Fruit fly (Drosophila melanogaster): Measurements from ENCODE around the gene CG7824.
A peak's percentile ranks its signal among the peaks of the same experiment; 100 is the strongest.

Gene CG7824

DNA sequence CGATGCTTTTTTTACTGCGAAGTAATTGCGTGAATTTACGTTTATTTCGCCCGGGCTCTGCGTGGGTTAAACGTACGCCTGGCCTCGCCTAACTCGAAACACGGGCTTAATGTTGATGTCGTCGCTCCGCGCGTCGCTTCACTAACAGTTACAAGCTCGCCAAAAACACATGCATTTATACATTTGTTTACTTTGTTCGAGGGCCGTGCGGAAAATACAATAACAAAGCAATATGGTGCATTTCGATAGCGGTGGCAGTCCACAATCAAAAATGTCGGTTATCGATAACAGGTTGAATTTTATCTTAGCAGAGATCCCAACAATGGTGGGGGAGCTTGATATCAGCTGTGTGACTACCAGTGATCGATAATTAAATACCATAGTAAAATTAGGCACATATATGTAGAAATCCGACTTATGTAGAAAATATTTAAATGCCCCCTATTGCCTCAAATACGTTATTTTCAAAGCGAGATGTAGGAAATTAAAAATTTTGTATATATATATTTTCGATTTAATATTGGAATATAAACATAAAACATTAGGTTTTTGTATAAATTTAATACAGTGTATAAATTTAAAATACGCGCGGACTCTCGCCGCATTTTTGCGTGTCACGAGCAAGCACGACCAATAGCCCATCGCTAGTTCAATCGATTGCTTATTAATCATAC, 10.1 kb upstream of the CG7824 start, which contains the start of gene Zip99C (continued):
- TF ChIP-seq dac (GFP tag; optimal IDR thresholded peaks at IDR 0.05) (no peak), cyc (GFP tag; optimal IDR thresholded peaks at IDR 0.05) (no peak), Sox14 (GFP tag; optimal IDR thresholded peaks at IDR 0.05) (peak; percentile 68), CG32006 (GFP tag; optimal IDR thresholded peaks at IDR 0.05) (no peak), Smox (GFP tag; optimal IDR thresholded peaks at IDR 0.05) (no peak), acj6 (GFP tag; optimal IDR thresholded peaks at IDR 0.05) (no peak)

DNA sequence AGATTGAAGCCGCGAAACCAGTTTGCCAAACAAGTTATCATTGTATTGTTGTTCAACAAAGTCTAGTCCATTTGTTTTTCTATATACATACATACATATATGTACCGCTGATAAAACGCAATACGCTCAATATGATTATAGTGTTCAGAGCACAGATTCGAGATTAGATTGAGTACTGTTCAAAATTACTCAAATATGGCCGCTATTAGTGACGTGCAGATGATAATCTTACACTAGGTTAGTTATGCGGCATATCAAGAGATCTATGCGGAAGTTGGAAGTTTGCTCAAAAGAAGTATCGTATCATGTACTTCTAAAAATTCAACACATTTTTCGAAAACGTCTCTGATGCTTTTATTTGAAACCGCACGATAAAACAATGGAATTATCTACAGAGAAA, 9.2 kb upstream of the CG7824 start:
- TF ChIP-seq dsx (GFP tag; optimal IDR thresholded peaks at IDR 0.05; ENCODE audit: poor library complexity, severe bottlenecking) (peak; percentile 41), Eip78C (GFP tag) (peak; percentile 24), Blimp-1 (GFP tag; optimal IDR thresholded peaks at IDR 0.05) (no peak), Hr38 (GFP tag; optimal IDR thresholded peaks at IDR 0.05) (no peak)

DNA sequence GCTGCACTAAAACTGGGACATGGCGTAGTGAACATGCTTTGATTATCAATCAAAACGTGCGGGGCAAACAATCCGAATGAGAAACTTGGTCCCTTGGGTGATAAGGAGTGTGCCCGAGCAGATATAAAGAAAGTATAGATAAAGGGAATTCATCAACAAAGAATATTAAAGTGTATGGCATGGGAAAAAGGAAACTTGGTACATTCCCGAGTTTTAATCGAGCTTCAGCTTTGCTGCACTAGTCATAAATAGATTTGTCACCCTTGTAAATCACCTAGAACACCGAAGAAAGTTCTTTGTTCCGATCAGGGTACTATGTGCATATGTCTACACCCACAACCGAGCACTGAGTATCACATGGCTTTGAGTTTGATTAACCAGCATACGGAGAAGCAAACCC, 8.7 kb upstream of the CG7824 start:
- TF ChIP-seq Sox14 (GFP tag; optimal IDR thresholded peaks at IDR 0.05) (peak; percentile 51), OdsH (GFP tag; optimal IDR thresholded peaks at IDR 0.05) (no peak)

DNA sequence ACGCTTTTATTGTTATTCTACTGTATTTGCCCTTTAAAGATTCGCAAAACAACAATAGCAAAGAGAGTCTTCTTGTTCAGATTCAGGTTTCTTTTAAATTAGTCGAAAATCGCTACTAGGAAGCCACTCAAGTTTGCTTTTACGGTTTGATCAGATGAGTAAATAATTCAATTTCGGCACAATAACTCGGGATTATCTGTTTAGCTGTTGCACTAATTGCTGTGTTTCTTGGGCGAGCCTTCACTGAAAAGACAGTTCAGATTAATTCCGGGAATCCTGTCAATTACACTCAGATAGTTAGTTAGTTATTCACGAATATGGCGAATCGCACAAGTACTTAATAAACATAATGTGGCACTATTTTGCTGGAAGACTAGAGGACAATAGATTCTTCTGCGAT, 8.0 kb upstream of the CG7824 start:
- TF ChIP-seq CG6276 (GFP tag; optimal IDR thresholded peaks at IDR 0.05) (no peak), fkh (GFP tag; optimal IDR thresholded peaks at IDR 0.05) (peak; percentile 42)

DNA sequence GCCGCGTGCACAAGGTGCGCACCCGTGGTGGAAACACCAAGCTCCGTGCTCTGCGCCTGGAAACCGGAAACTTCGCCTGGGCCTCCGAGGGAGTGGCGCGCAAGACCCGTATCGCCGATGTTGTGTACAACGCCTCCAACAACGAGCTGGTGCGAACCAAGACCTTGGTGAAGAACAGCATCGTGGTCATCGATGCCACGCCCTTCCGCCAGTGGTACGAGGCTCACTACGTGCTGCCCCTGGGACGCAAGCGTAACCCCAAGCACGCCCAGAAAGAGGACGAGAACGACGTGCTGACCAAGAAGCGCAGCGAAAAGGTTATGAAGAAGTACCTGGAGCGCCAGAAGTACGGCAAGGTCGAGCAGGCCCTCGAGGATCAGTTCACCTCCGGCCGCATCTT, 4.1 kb upstream of the CG7824 start:
- TF ChIP-seq Eip93F (GFP tag; optimal IDR thresholded peaks at IDR 0.05) (no peak), fd59A (GFP tag; optimal IDR thresholded peaks at IDR 0.05) (no peak), CG11294 (GFP tag; IDR thresholded peaks at IDR 0.05) (no peak), CG8119 (GFP tag; IDR thresholded peaks at IDR 0.05) (no peak), Lpt (GFP tag; optimal IDR thresholded peaks at IDR 0.05) (no peak), salr (GFP tag; optimal IDR thresholded peaks at IDR 0.05) (no peak)

DNA sequence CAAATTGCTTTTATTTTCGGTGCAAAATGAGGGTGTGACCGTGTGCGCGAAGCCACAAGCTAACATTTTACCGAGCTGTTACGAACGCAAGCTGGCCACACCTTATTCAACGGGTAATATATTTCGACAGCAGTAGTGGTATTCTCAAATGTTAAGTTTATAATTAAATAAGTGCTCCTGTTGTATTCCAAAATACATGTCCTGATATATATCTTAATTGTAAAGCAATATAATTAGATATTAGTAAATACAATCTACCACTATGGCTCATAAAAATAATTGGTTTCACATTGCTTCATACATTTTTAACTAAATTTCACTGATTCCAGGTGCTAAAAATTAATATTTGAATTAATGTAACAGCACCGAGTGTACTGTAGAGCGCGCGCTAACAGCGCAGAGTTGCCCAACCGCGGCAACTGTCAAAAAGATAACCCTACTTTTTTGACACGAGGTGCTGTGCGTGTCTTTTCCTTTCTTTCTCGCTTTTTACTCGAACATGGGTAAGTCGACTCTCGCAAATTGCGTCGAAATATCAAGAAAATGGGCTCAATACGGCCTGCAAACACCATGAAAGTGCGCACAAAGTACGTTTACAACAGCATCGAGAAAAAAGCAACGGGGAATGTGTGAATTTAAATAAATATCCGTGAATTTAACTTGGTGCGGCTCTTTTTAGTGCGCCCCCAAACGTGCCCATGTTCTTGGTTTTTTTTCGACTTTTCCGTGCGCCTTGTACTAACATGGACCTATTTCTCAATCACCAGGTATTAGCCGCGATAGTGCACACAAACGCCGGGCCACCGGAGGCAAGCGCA, 2.9 kb upstream of the CG7824 start, which contains the start of the genes CG15514 and RpS8:
Gene CG15514 (minus strand): TSS at position 63 of the 818 bp plus-strand sequence.
Gene RpS8 (plus strand): TSS at position 151 of the 818 bp plus-strand sequence.
- peak; percentile 45 for TF ChIP-seq CG11762 (GFP tag; optimal IDR thresholded peaks at IDR 0.05; ENCODE audit: insufficient read depth)
- peak; percentile 12 to 42 for TF ChIP-seq ss (GFP tag; optimal IDR thresholded peaks at IDR 0.05)
- peak; percentile 14 for TF ChIP-seq Hr39 (GFP tag; optimal IDR thresholded peaks at IDR 0.05)
- TF ChIP-seq Sox15 (GFP tag; optimal IDR thresholded peaks at IDR 0.05), result no peak
- peak; percentile 34; the same call in 1 of the 2 replicates for TF ChIP-seq CG15336 (GFP tag; IDR thresholded peaks at IDR 0.05)
- TF ChIP-seq Smox (GFP tag; optimal IDR thresholded peaks at IDR 0.05), result no peak
- peak; percentile 35 for TF ChIP-seq fkh (GFP tag; optimal IDR thresholded peaks at IDR 0.05)
- peak; percentile 47 for TF ChIP-seq CG3032 (tag; optimal IDR thresholded peaks at IDR 0.05)
- no peak for TF ChIP-seq dsx (GFP tag; optimal IDR thresholded peaks at IDR 0.05; ENCODE audit: poor library complexity, severe bottlenecking)
- TF ChIP-seq CG3919 (GFP tag; optimal IDR thresholded peaks at IDR 0.05), result peak; percentile 23
- TF ChIP-seq Sox14 (GFP tag; optimal IDR thresholded peaks at IDR 0.05), result peak; percentile 10
- no peak for TF ChIP-seq CG32006 (GFP tag; optimal IDR thresholded peaks at IDR 0.05)
- TF ChIP-seq topi (GFP tag; optimal IDR thresholded peaks at IDR 0.05), result peak; percentile 20
- no peak for TF ChIP-seq CG11294 (GFP tag; IDR thresholded peaks at IDR 0.05)
- TF ChIP-seq Blimp-1 (GFP tag; optimal IDR thresholded peaks at IDR 0.05), result peak; percentile 50
- no peak for TF ChIP-seq CG8319 (GFP tag; optimal IDR thresholded peaks at IDR 0.05)
- TF ChIP-seq pdm3 (GFP tag; optimal IDR thresholded peaks at IDR 0.05), result no peak
- TF ChIP-seq CG34406 (GFP tag; optimal IDR thresholded peaks at IDR 0.05), result peak; percentile 11
- no peak for TF ChIP-seq Sox102F (GFP tag; optimal IDR thresholded peaks at IDR 0.05)
- no peak for TF ChIP-seq CG10631 (GFP tag; optimal IDR thresholded peaks at IDR 0.05)
- TF ChIP-seq Eip75B (GFP tag; optimal IDR thresholded peaks at IDR 0.05), result no peak
- no peak for TF ChIP-seq CG6808 (GFP tag; optimal IDR thresholded peaks at IDR 0.05)
- TF ChIP-seq Met (GFP tag; optimal IDR thresholded peaks at IDR 0.05), result no peak
- TF ChIP-seq CG7368 (GFP tag; optimal IDR thresholded peaks at IDR 0.05), result no peak
- peak; percentile 12 for TF ChIP-seq acj6 (GFP tag; optimal IDR thresholded peaks at IDR 0.05)
- TF ChIP-seq CG11902 (GFP tag; optimal IDR thresholded peaks at IDR 0.05), result no peak
- peak; percentile 79 for TF ChIP-seq Eip78C (GFP tag)
- TF ChIP-seq fd85E (GFP tag; optimal IDR thresholded peaks at IDR 0.05), result no peak
- TF ChIP-seq Lpt (GFP tag; optimal IDR thresholded peaks at IDR 0.05), result peak; percentile 6
